Worm (Caenorhabditis elegans) whole organism, young adult: ENCODE results near the gene T21C12.4.

Source experiments
- F10E7.11 ChIP-seq: sonication (generic microtip); optimal IDR thresholded peaks from 2 replicates; lab custom pipeline; 2017; ENCODE audit warnings: mild to moderate bottlenecking, missing genetic modification characterization, moderate library complexity, missing compliant biosample characterization
- F22D6.2 ChIP-seq: sonication (generic microtip); optimal IDR thresholded peaks from 2 replicates; lab custom pipeline; 2016; ENCODE audit warnings: mild to moderate bottlenecking, missing genetic modification characterization, missing compliant biosample characterization
- F23B12.7 ChIP-seq: sonication (generic microtip); optimal IDR thresholded peaks from 2 replicates; lab custom pipeline; 2017; ENCODE audit warnings: missing genetic modification characterization, mild to moderate bottlenecking, missing compliant biosample characterization, antibody characterized with exemption, moderate library complexity; ENCODE audit not compliant: insufficient read depth
- F49E8.2 ChIP-seq: sonication (generic microtip); optimal IDR thresholded peaks from 3 replicates; lab custom pipeline; 2017; ENCODE audit warnings: missing genetic modification characterization, mild to moderate bottlenecking, missing compliant biosample characterization, antibody characterized with exemption, moderate library complexity; ENCODE audit not compliant: insufficient read depth
- Y79H2A.3 ChIP-seq: fragments of 200-800 bp; sonication (Bioruptor generic); conservative IDR thresholded peaks from 2 replicates; pipeline ENCODE4 v1.3.6; 2022; ENCODE audit warnings: missing genetic modification reagents, missing genetic modification characterization, missing compliant biosample characterization
- ama-1 ChIP-seq, 3 experiments: fragments of 150-350 bp in 1 of 3; sonication (generic microtip) in 2 of 3; optimal IDR thresholded peaks; 2 replicates each; lab custom pipeline; 2014 to 2018; ENCODE audit warnings: missing biosample characterization in 2 of 3, missing genetic modification characterization in 2 of 3, missing genetic modification reagents in 2 of 3
- ekl-4 ChIP-seq: fragments of 200-800 bp; sonication (Bioruptor generic); IDR thresholded peaks from 2 replicates; pipeline ENCODE4 v1.3.6; 2022; ENCODE audit warnings: missing genetic modification reagents, missing genetic modification characterization, missing compliant biosample characterization
- hlh-26 ChIP-seq: fragments of 200-800 bp; sonication (Bioruptor generic); conservative IDR thresholded peaks from 2 replicates; pipeline ENCODE4 v1.3.6; 2022; ENCODE audit warnings: missing genetic modification reagents, missing genetic modification characterization, missing compliant biosample characterization
- mcd-1 ChIP-seq: fragments of 200-800 bp; sonication (Bioruptor generic); IDR thresholded peaks from 2 replicates; pipeline ENCODE4 v1.3.6; 2022; ENCODE audit warnings: missing genetic modification reagents, missing genetic modification characterization, missing compliant biosample characterization
- unc-62 ChIP-seq: fragments of 150-350 bp; optimal IDR thresholded peaks from 2 replicates; lab custom pipeline; 2014; ENCODE audit warnings: missing biosample characterization, missing genetic modification reagents, missing genetic modification characterization
- ztf-3 ChIP-seq: fragments of 200-800 bp; sonication (Bioruptor generic); optimal IDR thresholded peaks from 2 replicates; lab custom pipeline; 2018; ENCODE audit warnings: mild to moderate bottlenecking, missing genetic modification characterization, missing compliant biosample characterization

DNA sequence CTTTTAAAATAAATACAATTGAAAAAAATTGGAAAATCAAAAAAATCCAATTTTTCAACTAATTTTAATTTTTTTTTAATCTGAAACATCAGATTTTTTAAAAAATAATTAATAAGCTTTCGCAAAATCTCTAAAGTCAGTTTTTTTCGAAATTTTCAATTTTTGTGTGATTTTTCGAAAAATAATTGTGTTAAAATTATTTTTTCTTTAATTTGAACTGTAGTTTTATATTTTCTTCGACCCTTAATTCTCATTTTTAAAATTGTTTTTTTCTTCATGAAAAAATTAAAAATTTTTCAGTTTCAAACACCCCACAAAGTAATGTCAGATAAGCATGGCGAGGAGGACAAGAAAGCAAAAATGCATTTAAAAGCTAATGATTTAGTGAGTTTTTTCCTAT lies 47.2 kb upstream of the T21C12.4 start, which contains the start of gene rabx-5:
- TF ChIP-seq ekl-4 (GFP tag; lab: Robert Waterston, UW) (no peak), ztf-3 (no peak), mcd-1 (GFP tag; lab: Robert Waterston, UW) (no peak), hlh-26 (GFP tag; lab: Robert Waterston, UW) (no peak), F23B12.7 (tag; lab: Kevin White, UChicago) (no peak), ama-1 (optimal IDR thresholded peaks at IDR 0.05; lab: Kevin White, UChicago) (no peak), ama-1 (GFP tag; optimal IDR thresholded peaks at IDR 0.05; lab: Kevin White, UChicago) (no peak), Y79H2A.3 (GFP tag; lab: Robert Waterston, UW) (no peak), F10E7.11 (no peak), F22D6.2 (tag; lab: Kevin White, UChicago) (no peak), F49E8.2 (no peak), unc-62 (GFP tag; lab: Kevin White, UChicago) (no peak)
